Worm (Caenorhabditis elegans) whole organism, L1 larva: ENCODE measurements around the gene trap-3.

Experiments
- C16A3.4 ChIP-seq: fragments of 150-350 bp; optimal IDR thresholded peaks from 2 replicates; lab custom pipeline; 2014; ENCODE audit warnings: missing biosample characterization, missing genetic modification characterization
- C34B4.2 ChIP-seq: sonication (generic microtip); optimal IDR thresholded peaks from 2 replicates; lab custom pipeline; 2017; ENCODE audit warnings: mild to moderate bottlenecking, missing genetic modification characterization, missing compliant biosample characterization
- F16B12.6 ChIP-seq: fragments of 150-350 bp; optimal IDR thresholded peaks from 2 replicates; lab custom pipeline; 2014; ENCODE audit warnings: missing biosample characterization, missing genetic modification characterization
- aha-1 ChIP-seq: fragments of 150-350 bp; optimal IDR thresholded peaks from 2 replicates; lab custom pipeline; 2014; ENCODE audit warnings: missing biosample characterization, missing genetic modification characterization
- alr-1 ChIP-seq: fragments of 200-800 bp; sonication (Bioruptor generic); optimal IDR thresholded peaks from 2 replicates; lab custom pipeline; 2018; ENCODE audit warnings: borderline replicate concordance, mild to moderate bottlenecking, missing genetic modification characterization, missing compliant biosample characterization
- aly-2 ChIP-seq: fragments of 150-350 bp; optimal IDR thresholded peaks from 2 replicates; lab custom pipeline; 2014; ENCODE audit warnings: missing biosample characterization, missing genetic modification characterization
- ama-1 ChIP-seq: fragments of 150-350 bp; optimal IDR thresholded peaks from 2 replicates; lab custom pipeline; 2014
- ceh-63 ChIP-seq: fragments of 200-800 bp; sonication (Bioruptor generic); optimal IDR thresholded peaks from 2 replicates; lab custom pipeline; 2018; ENCODE audit warnings: mild to moderate bottlenecking, missing genetic modification characterization, missing compliant biosample characterization
- ceh-8 ChIP-seq: fragments of 200-800 bp; sonication (Bioruptor generic); optimal IDR thresholded peaks from 2 replicates; lab custom pipeline; 2018; ENCODE audit warnings: mild to moderate bottlenecking, missing genetic modification characterization, moderate library complexity, missing compliant biosample characterization
- ceh-82 ChIP-seq, 3 experiments: fragments of 150-350 bp in 1 of 3; sonication (generic microtip) in 2 of 3; optimal IDR thresholded peaks; 2 replicates each; lab custom pipeline; 2014 to 2017; ENCODE audit warnings: missing biosample characterization in 3 of 3, missing genetic modification characterization in 3 of 3
- ceh-88 ChIP-seq: fragments of 200-800 bp; sonication (Bioruptor generic); IDR thresholded peaks from 2 replicates; pipeline ENCODE4 v1.3.6; 2022; ENCODE audit warnings: missing genetic modification characterization, missing compliant biosample characterization
- ceh-90 ChIP-seq: sonication (generic microtip); optimal IDR thresholded peaks from 2 replicates; lab custom pipeline; 2016; ENCODE audit warnings: missing genetic modification characterization, missing compliant biosample characterization
- dsc-1 ChIP-seq: sonication (generic microtip); optimal IDR thresholded peaks from 2 replicates; lab custom pipeline; 2016; ENCODE audit warnings: mild to moderate bottlenecking, missing genetic modification characterization, missing compliant biosample characterization
- efl-1 ChIP-seq, 4 experiments: fragments of 150-350 bp; optimal IDR thresholded peaks in 3 of 4; peaks in 1 of 4; 1 replicate in 1 of 4; 2 replicates in 3 of 4; lab custom pipeline; 2014; ENCODE audit warnings: missing biosample characterization in 2 of 4, missing genetic modification characterization in 2 of 4, missing genetic modification reagents in 2 of 4
- egl-13 ChIP-seq: sonication (generic microtip); optimal IDR thresholded peaks from 2 replicates; lab custom pipeline; 2016; ENCODE audit warnings: missing genotype, missing genetic modification reagents, missing genetic modification characterization, missing compliant biosample characterization
- egl-27 ChIP-seq, 2 experiments: fragments of 150-350 bp in 1 of 2; sonication (generic microtip); optimal IDR thresholded peaks; 3 replicates each; lab custom pipeline; 2017 to 2018; ENCODE audit warnings: missing biosample characterization in 2 of 2, missing genetic modification characterization in 2 of 2, missing genetic modification reagents in 2 of 2
- elt-3 ChIP-seq, 6 experiments: fragments of 150-350 bp in 1 of 6; sonication (generic microtip); optimal IDR thresholded peaks; 2 replicates each; lab custom pipeline; 2017 to 2018; ENCODE audit warnings: missing biosample characterization in 6 of 6, missing genetic modification characterization in 6 of 6, inconsistent platforms in 1 of 6
- ets-5 ChIP-seq: fragments of 200-800 bp; sonication (Bioruptor generic); IDR thresholded peaks from 2 replicates; pipeline ENCODE4 v1.3.6; 2022; ENCODE audit warnings: missing genetic modification characterization, missing compliant biosample characterization
- fkh-10 ChIP-seq: sonication (generic microtip); optimal IDR thresholded peaks from 2 replicates; lab custom pipeline; 2017; ENCODE audit warnings: missing biosample characterization, missing genetic modification reagents, missing genetic modification characterization
- fos-1 ChIP-seq: fragments of 150-350 bp; optimal IDR thresholded peaks from 2 replicates; lab custom pipeline; 2014; ENCODE audit warnings: missing biosample characterization, missing genetic modification characterization
- grh-1 ChIP-seq: fragments of 200-800 bp; sonication (Bioruptor generic); IDR thresholded peaks from 2 replicates; pipeline ENCODE4 v1.3.6; 2022; ENCODE audit warnings: missing genetic modification reagents, missing genetic modification characterization, missing compliant biosample characterization
- hpl-2 ChIP-seq: fragments of 150-350 bp; optimal IDR thresholded peaks from 2 replicates; lab custom pipeline; 2014; ENCODE audit warnings: missing biosample characterization, missing genetic modification reagents, missing genetic modification characterization
- isw-1 ChIP-seq: fragments of 200-800 bp; sonication (Bioruptor generic); IDR thresholded peaks from 2 replicates; pipeline ENCODE4 v1.3.6; 2022; ENCODE audit warnings: missing genetic modification characterization, missing compliant biosample characterization
- jun-1 ChIP-seq: fragments of 150-350 bp; optimal IDR thresholded peaks from 2 replicates; lab custom pipeline; 2014; ENCODE audit warnings: missing biosample characterization, missing genetic modification reagents, missing genetic modification characterization
- lin-13 ChIP-seq: fragments of 150-350 bp; optimal IDR thresholded peaks from 2 replicates; lab custom pipeline; 2014; ENCODE audit warnings: missing biosample characterization, missing genetic modification reagents, missing genetic modification characterization
- lin-14 ChIP-seq: fragments of 200-800 bp; sonication (Bioruptor generic); optimal IDR thresholded peaks from 2 replicates; lab custom pipeline; 2018; ENCODE audit warnings: mild to moderate bottlenecking, missing genetic modification characterization, moderate library complexity, missing compliant biosample characterization
- lin-15B ChIP-seq: fragments of 150-350 bp; sonication (generic microtip); optimal IDR thresholded peaks from 3 replicates; lab custom pipeline; 2014; ENCODE audit warnings: missing biosample characterization, missing genetic modification characterization
- lin-35 ChIP-seq, 2 experiments: fragments of 150-350 bp; optimal IDR thresholded peaks; 2 replicates each; lab custom pipeline; 2014; ENCODE audit warnings: missing biosample characterization in 2 of 2, missing genetic modification characterization in 2 of 2, missing genetic modification reagents in 2 of 2
- mab-9 ChIP-seq: fragments of 200-800 bp; sonication (Bioruptor generic); IDR thresholded peaks from 2 replicates; pipeline ENCODE4 v1.3.6; 2022; ENCODE audit warnings: missing genetic modification reagents, missing genetic modification characterization, missing compliant biosample characterization
- nhr-19 ChIP-seq: fragments of 200-800 bp; sonication (Bioruptor generic); conservative IDR thresholded peaks from 2 replicates; pipeline ENCODE4 v1.3.6; 2022; ENCODE audit warnings: missing genetic modification characterization, missing compliant biosample characterization
- nhr-237 ChIP-seq: fragments of 150-350 bp; optimal IDR thresholded peaks from 2 replicates; lab custom pipeline; 2014; ENCODE audit warnings: missing biosample characterization, missing genetic modification characterization
- nhr-76 ChIP-seq: sonication (generic microtip); optimal IDR thresholded peaks from 2 replicates; lab custom pipeline; 2017; ENCODE audit warnings: missing biosample characterization, missing genetic modification characterization
- nhr-85 ChIP-seq: sonication (generic microtip); peaks from one replicate; lab custom pipeline; 2016; ENCODE audit warnings: missing genetic modification characterization, inconsistent platforms, missing compliant biosample characterization
- nhr-90 ChIP-seq: sonication (generic microtip); optimal IDR thresholded peaks from 2 replicates; lab custom pipeline; 2016; ENCODE audit warnings: mild to moderate bottlenecking, missing genetic modification characterization, missing compliant biosample characterization; ENCODE audit not compliant: poor library complexity
- pax-3 ChIP-seq: fragments of 200-800 bp; sonication (Bioruptor generic); optimal IDR thresholded peaks from 2 replicates; lab custom pipeline; 2018; ENCODE audit warnings: mild to moderate bottlenecking, missing genetic modification characterization, moderate library complexity, missing compliant biosample characterization
- pqm-1 ChIP-seq: sonication (generic microtip); optimal IDR thresholded peaks from 3 replicates; lab custom pipeline; 2017; ENCODE audit warnings: missing biosample characterization, missing genetic modification characterization
- rnt-1 ChIP-seq: sonication (generic microtip); optimal IDR thresholded peaks from 2 replicates; lab custom pipeline; 2016; ENCODE audit warnings: mild to moderate bottlenecking, missing genetic modification characterization, moderate library complexity, missing compliant biosample characterization
- snu-23 ChIP-seq: sonication (generic microtip); optimal IDR thresholded peaks from 2 replicates; lab custom pipeline; 2016; ENCODE audit warnings: missing genetic modification characterization, missing compliant biosample characterization
- sox-4 ChIP-seq: sonication (generic microtip); optimal IDR thresholded peaks from 2 replicates; lab custom pipeline; 2016; ENCODE audit warnings: missing genetic modification characterization, missing compliant biosample characterization
- sptf-1 ChIP-seq: fragments of 150-350 bp; optimal IDR thresholded peaks from 2 replicates; lab custom pipeline; 2014; ENCODE audit warnings: missing biosample characterization, missing genetic modification characterization
- unc-130 ChIP-seq: fragments of 150-350 bp; optimal IDR thresholded peaks from 2 replicates; lab custom pipeline; 2017; ENCODE audit warnings: missing biosample characterization, missing genetic modification characterization, inconsistent platforms
- unc-62 ChIP-seq: fragments of 150-350 bp; optimal IDR thresholded peaks from 2 replicates; lab custom pipeline; 2014; ENCODE audit warnings: missing biosample characterization, missing genetic modification reagents, missing genetic modification characterization
- unc-86 ChIP-seq: sonication (generic microtip); optimal IDR thresholded peaks from 2 replicates; lab custom pipeline; 2016; ENCODE audit warnings: missing genetic modification characterization, missing compliant biosample characterization
- unc-98 ChIP-seq: fragments of 200-800 bp; sonication (Bioruptor generic); IDR thresholded peaks from 2 replicates; pipeline ENCODE4 v1.3.6; 2022; ENCODE audit warnings: missing genetic modification characterization, missing compliant biosample characterization
- vab-15 ChIP-seq: sonication (generic microtip); optimal IDR thresholded peaks from 2 replicates; lab custom pipeline; 2017; ENCODE audit warnings: missing genotype, mild to moderate bottlenecking, missing genetic modification characterization, missing compliant biosample characterization
- xbp-1 ChIP-seq: sonication (generic microtip); optimal IDR thresholded peaks from 2 replicates; lab custom pipeline; 2016; ENCODE audit warnings: missing genetic modification characterization, missing compliant biosample characterization
- zag-1 ChIP-seq: fragments of 150-350 bp; optimal IDR thresholded peaks from 2 replicates; lab custom pipeline; 2014; ENCODE audit warnings: missing biosample characterization, missing genetic modification characterization
- ztf-4 ChIP-seq: fragments of 150-350 bp; optimal IDR thresholded peaks from 2 replicates; lab custom pipeline; 2014; ENCODE audit warnings: missing biosample characterization, missing genetic modification characterization

The trap-3 gene

DNA sequence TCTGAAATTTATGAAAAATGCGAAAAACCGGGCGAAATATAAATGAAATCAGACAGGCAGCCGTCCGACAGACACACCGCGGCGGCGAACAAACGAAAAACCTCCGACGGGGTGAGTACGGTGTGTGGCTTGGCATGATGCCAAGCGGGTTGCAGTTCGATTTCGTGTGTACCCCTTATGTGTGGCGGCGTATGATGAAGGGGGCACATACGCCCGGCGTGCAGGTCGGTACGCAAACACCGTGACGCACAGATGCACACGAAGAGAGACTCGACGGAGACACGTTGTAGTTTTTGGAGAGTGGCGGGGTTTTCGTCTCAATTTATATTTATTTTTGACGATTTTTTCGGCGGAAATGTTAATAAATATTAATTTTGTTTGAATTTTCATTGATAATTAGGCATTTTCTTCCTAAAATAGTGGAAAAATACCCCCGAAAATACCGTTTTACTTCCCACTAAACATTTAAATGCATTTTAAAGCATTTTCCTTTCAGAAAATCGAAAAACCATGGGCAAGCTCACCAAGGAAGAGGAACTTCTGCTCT, at the start of gene trap-3 (continued):
- TF ChIP-seq hpl-2 (GFP tag; lab: Kevin White, UChicago) = peak; percentile 85
- peak; percentile 91 for TF ChIP-seq egl-13 (tag; lab: Kevin White, UChicago)
- TF ChIP-seq pax-3 = peak; percentile 91
- no peak for TF ChIP-seq sptf-1 (tag; lab: Kevin White, UChicago)
- TF ChIP-seq unc-62 (GFP tag; lab: Kevin White, UChicago) = no peak
- TF ChIP-seq elt-3 (tag; optimal IDR thresholded peaks at IDR 0.05; lab: Kevin White, UChicago) = peak in 4 of 6 experiments; percentile 34 to 92 (median 78)
- TF ChIP-seq ceh-63 (GFP tag; lab: Kevin White, UChicago) = no peak
- peak; percentile 94 to 98 (median 94) for TF ChIP-seq ceh-82 (tag; optimal IDR thresholded peaks at IDR 0.05; lab: Kevin White, UChicago)
- peak; percentile 96 for TF ChIP-seq nhr-19
- TF ChIP-seq isw-1 (GFP tag; lab: Robert Waterston, UW) = peak; percentile 94
- peak; percentile 97 for TF ChIP-seq xbp-1 (tag; lab: Kevin White, UChicago)
- no peak for TF ChIP-seq ets-5
- peak; percentile 96 for TF ChIP-seq lin-13 (GFP tag; lab: Kevin White, UChicago)
- TF ChIP-seq C34B4.2 = peak; percentile 69
- peak; percentile 97 for TF ChIP-seq jun-1 (tag; lab: Kevin White, UChicago)
- peak; percentile 84 for TF ChIP-seq unc-98 (GFP tag; lab: Robert Waterston, UW)
- peak; percentile 89 to 93 for TF ChIP-seq lin-35 (GFP tag; optimal IDR thresholded peaks at IDR 0.05; lab: Kevin White, UChicago)
- TF ChIP-seq fos-1 (tag; lab: Kevin White, UChicago) = peak; percentile 93
- TF ChIP-seq ceh-90 (tag; lab: Kevin White, UChicago) = peak; percentile 53
- peak; percentile 93 for TF ChIP-seq dsc-1 (tag; lab: Kevin White, UChicago)
- peak; percentile 92 for TF ChIP-seq C16A3.4 (tag; lab: Kevin White, UChicago)
- peak; percentile 88 for TF ChIP-seq lin-15B (tag; lab: Kevin White, UChicago)
- TF ChIP-seq rnt-1 (tag; lab: Kevin White, UChicago) = peak; percentile 98
- peak; percentile 82 for TF ChIP-seq ceh-88 (GFP tag; lab: Robert Waterston, UW)
- peak; percentile 83 for TF ChIP-seq fkh-10
- peak; percentile 95 for TF ChIP-seq unc-86 (tag; lab: Kevin White, UChicago)
- TF ChIP-seq aha-1 = peak; percentile 86
- TF ChIP-seq efl-1 (optimal IDR thresholded peaks at IDR 0.05; lab: Kevin White, UChicago) = peak; percentile 89 to 93
- peak; percentile 85 to 99 for TF ChIP-seq efl-1 (GFP tag; optimal IDR thresholded peaks at IDR 0.05 in 1 of 2; lab: Kevin White, UChicago)
- TF ChIP-seq nhr-90 (tag; lab: Kevin White, UChicago) = peak; percentile 98
- no peak for TF ChIP-seq nhr-76 (tag; lab: Kevin White, UChicago)
- TF ChIP-seq alr-1 (tag; lab: Kevin White, UChicago) = no peak
- TF ChIP-seq aly-2 (tag; lab: Kevin White, UChicago) = no peak

ce11 chrIV:2348862-2349321, 40.4 kb upstream of the trap-3 start, which contains the start of the genes ppgn-1 and tftc-1:
Gene ppgn-1 (minus strand): TSS chrIV:2348912.
Gene tftc-1 (plus strand): TSS chrIV:2349271.
- no peak for TF ChIP-seq unc-62 (GFP tag; lab: Kevin White, UChicago)
- no peak for TF ChIP-seq ama-1 (lab: Kevin White, UChicago)
- TF ChIP-seq lin-35 (GFP tag; optimal IDR thresholded peaks at IDR 0.05; lab: Kevin White, UChicago) = peak; percentile 63
- TF ChIP-seq zag-1 (tag; lab: Kevin White, UChicago) = no peak
- peak; percentile 57 for TF ChIP-seq isw-1 (GFP tag; lab: Robert Waterston, UW)
- TF ChIP-seq pqm-1 (tag; lab: Kevin White, UChicago) = no peak
- no peak for TF ChIP-seq lin-14 (GFP tag; lab: Kevin White, UChicago)
- TF ChIP-seq pax-3 = no peak
- no peak for TF ChIP-seq ztf-4 (tag; lab: Kevin White, UChicago)
- TF ChIP-seq aha-1 = no peak
- TF ChIP-seq mab-9 (GFP tag; lab: Robert Waterston, UW) = no peak
- TF ChIP-seq dsc-1 (tag; lab: Kevin White, UChicago) = peak; percentile 78
- peak; percentile 34 for TF ChIP-seq lin-13 (GFP tag; lab: Kevin White, UChicago)
- peak; percentile 58 for TF ChIP-seq sox-4 (tag; lab: Kevin White, UChicago)
- TF ChIP-seq nhr-237 (tag; lab: Kevin White, UChicago) = no peak
- peak; percentile 30; the same call in 1 of the 2 replicates for TF ChIP-seq grh-1 (GFP tag; lab: Robert Waterston, UW)
- TF ChIP-seq vab-15 (tag; lab: Kevin White, UChicago) = no peak
- no peak for TF ChIP-seq ceh-63 (GFP tag; lab: Kevin White, UChicago)
- peak; percentile 75 for TF ChIP-seq ceh-8 (GFP tag; lab: Kevin White, UChicago)
- peak; percentile 38 for TF ChIP-seq unc-130
- peak; percentile 42 for TF ChIP-seq F16B12.6
- no peak for TF ChIP-seq snu-23 (GFP tag; lab: Kevin White, UChicago)
- peak; percentile 80 for TF ChIP-seq nhr-85 (tag; lab: Kevin White, UChicago)
- peak; percentile 29 for TF ChIP-seq C16A3.4 (tag; lab: Kevin White, UChicago)
- no peak for TF ChIP-seq egl-27 (tag; optimal IDR thresholded peaks at IDR 0.05; lab: Kevin White, UChicago)
- no peak for TF ChIP-seq nhr-76 (tag; lab: Kevin White, UChicago)
- peak in 1 of 6 experiments; percentile 24 for TF ChIP-seq elt-3 (tag; optimal IDR thresholded peaks at IDR 0.05; lab: Kevin White, UChicago)
- TF ChIP-seq nhr-90 (tag; lab: Kevin White, UChicago) = peak; percentile 80
- TF ChIP-seq lin-15B (tag; lab: Kevin White, UChicago) = peak; percentile 3
- peak; percentile 21 for TF ChIP-seq fos-1 (tag; lab: Kevin White, UChicago)
